Fruit fly (Drosophila melanogaster) whole organism, embryonic: ENCODE data around the gene Pp1alpha-96A.
A peak's percentile ranks its signal among the peaks of the same experiment; 100 is the strongest.

Experiments
- Abd-B ChIP-seq: fragments of 200-800 bp; sonication (Bioruptor generic); optimal IDR thresholded peaks from 2 replicates; lab custom pipeline; 2018; ENCODE audit warnings: missing biosample characterization, mild to moderate bottlenecking, missing genetic modification characterization, moderate library complexity
- Adf1 ChIP-seq: fragments of 200-800 bp; sonication (Bioruptor generic); IDR thresholded peaks from 2 replicates; pipeline ENCODE4 v1.3.6; 2022; ENCODE audit warnings: missing biosample characterization, missing genetic modification characterization
- BEAF-32 ChIP-seq: fragments of 200-800 bp; sonication (Bioruptor generic); optimal IDR thresholded peaks from 3 replicates; lab custom pipeline; 2017; ENCODE audit warnings: missing biosample characterization, missing genetic modification characterization, mild to moderate bottlenecking, moderate library complexity, missing genetic modification reagents
- CG1024 ChIP-seq: fragments of 200-800 bp; sonication (Bioruptor generic); IDR thresholded peaks from 2 replicates; pipeline ENCODE4 v1.3.6; 2022; ENCODE audit warnings: missing biosample characterization, missing genetic modification characterization
- CG10267 ChIP-seq: fragments of 200-800 bp; sonication (Bioruptor generic); optimal IDR thresholded peaks from 2 replicates; lab custom pipeline; 2018; ENCODE audit warnings: missing biosample characterization, mild to moderate bottlenecking, missing genetic modification characterization, moderate library complexity
- CG10366 ChIP-seq: fragments of 200-800 bp; sonication (Bioruptor generic); IDR thresholded peaks from 2 replicates; pipeline ENCODE4 v1.3.6; 2022; ENCODE audit warnings: missing biosample characterization, missing genetic modification characterization
- CG10565 ChIP-seq: fragments of 200-800 bp; sonication (Bioruptor generic); optimal IDR thresholded peaks from 3 replicates; lab custom pipeline; 2016; ENCODE audit warnings: missing biosample characterization, mild to moderate bottlenecking, missing genetic modification characterization
- CG11247 ChIP-seq: fragments of 200-800 bp; sonication (Bioruptor generic); IDR thresholded peaks from 2 replicates; pipeline ENCODE4 v1.3.6; 2022; ENCODE audit warnings: missing biosample characterization, missing genetic modification characterization
- CG13624 ChIP-seq: fragments of 200-800 bp; sonication (Bioruptor generic); optimal IDR thresholded peaks from 2 replicates; lab custom pipeline; 2016; ENCODE audit warnings: missing biosample characterization, missing genetic modification characterization
- CG13775 ChIP-seq: fragments of 200-800 bp; sonication (Bioruptor generic); optimal IDR thresholded peaks from 3 replicates; lab custom pipeline; 2017; ENCODE audit warnings: missing biosample characterization, mild to moderate bottlenecking, missing genetic modification characterization
- CG14014 ChIP-seq: fragments of 200-800 bp; sonication (Bioruptor generic); IDR thresholded peaks from 2 replicates; pipeline ENCODE4 v1.3.6; 2022; ENCODE audit warnings: missing biosample characterization, missing genetic modification characterization
- CG14667 ChIP-seq: fragments of 200-800 bp; sonication (Bioruptor generic); IDR thresholded peaks from 2 replicates; pipeline ENCODE4 v1.3.6; 2022; ENCODE audit warnings: missing biosample characterization, missing genetic modification characterization
- CG15269 ChIP-seq: fragments of 200-800 bp; sonication (Bioruptor generic); optimal IDR thresholded peaks from 2 replicates; lab custom pipeline; 2018; ENCODE audit warnings: missing biosample characterization, mild to moderate bottlenecking, missing genetic modification characterization, moderate library complexity
- CG15696 ChIP-seq: fragments of 200-800 bp; sonication (Bioruptor generic); optimal IDR thresholded peaks from 2 replicates; lab custom pipeline; 2019; ENCODE audit warnings: missing biosample characterization, mild to moderate bottlenecking, missing genetic modification characterization, moderate library complexity
- CG1647 ChIP-seq: fragments of 200-800 bp; sonication (Bioruptor generic); optimal IDR thresholded peaks from 3 replicates; lab custom pipeline; 2016; ENCODE audit warnings: missing biosample characterization, missing genetic modification characterization
- CG16779 ChIP-seq: fragments of 200-800 bp; sonication (Bioruptor generic); IDR thresholded peaks from 2 replicates; pipeline ENCODE4 v1.3.6; 2022; ENCODE audit warnings: missing biosample characterization, missing genetic modification characterization
- CG17361 ChIP-seq: fragments of 200-800 bp; sonication (Bioruptor generic); IDR thresholded peaks from 3 replicates; pipeline ENCODE4 v1.3.6; 2022; ENCODE audit warnings: missing biosample characterization, missing genetic modification characterization
- CG30403 ChIP-seq: fragments of 200-800 bp; sonication (Bioruptor generic); optimal IDR thresholded peaks from 3 replicates; lab custom pipeline; 2016; ENCODE audit warnings: missing biosample characterization, missing genetic modification characterization
- CG31388 ChIP-seq: fragments of 200-800 bp; sonication (Bioruptor generic); optimal IDR thresholded peaks from 2 replicates; lab custom pipeline; 2016; ENCODE audit warnings: missing biosample characterization, missing genetic modification characterization
- CG34422 ChIP-seq: fragments of 200-800 bp; sonication (Bioruptor generic); IDR thresholded peaks from 3 replicates; pipeline ENCODE4 v1.3.6; 2022; ENCODE audit warnings: missing biosample characterization, missing genetic modification characterization
- CG8388 ChIP-seq: fragments of 200-800 bp; sonication (Bioruptor generic); optimal IDR thresholded peaks from 2 replicates; lab custom pipeline; 2019; ENCODE audit warnings: missing biosample characterization, mild to moderate bottlenecking, missing genetic modification characterization, moderate library complexity
- CTCF ChIP-seq: fragments of 200-800 bp; sonication (Bioruptor generic); optimal IDR thresholded peaks from 2 replicates; lab custom pipeline; 2017; ENCODE audit warnings: missing biosample characterization, mild to moderate bottlenecking, missing genetic modification characterization, moderate library complexity
- CoRest ChIP-seq: fragments of 200-800 bp; sonication (Bioruptor generic); optimal IDR thresholded peaks from 3 replicates; lab custom pipeline; 2018; ENCODE audit warnings: missing biosample characterization, mild to moderate bottlenecking, missing genetic modification characterization, moderate library complexity
- D ChIP-seq, 2 experiments: fragments of 200-800 bp in 1 of 2; fragments of >200 bp in 1 of 2; sonication (Bioruptor generic) in 1 of 2; optimal IDR thresholded peaks; 2 replicates in 1 of 2; 3 replicates in 1 of 2; lab custom pipeline; 2017; ENCODE audit warnings: mild to moderate bottlenecking in 1 of 2, missing biosample characterization in 1 of 2, missing genetic modification characterization in 1 of 2, missing genetic modification reagents in 1 of 2
- ERR ChIP-seq: fragments of 200-800 bp; sonication (Bioruptor generic); optimal IDR thresholded peaks from 2 replicates; lab custom pipeline; 2016; ENCODE audit warnings: missing biosample characterization, missing genetic modification characterization
- Jarid2 ChIP-seq: fragments of 200-800 bp; sonication (Bioruptor generic); optimal IDR thresholded peaks from 3 replicates; lab custom pipeline; 2017; ENCODE audit warnings: mild to moderate bottlenecking, missing biosample characterization, missing genetic modification reagents, missing genetic modification characterization
- Rfx ChIP-seq: fragments of 200-800 bp; sonication (Bioruptor generic); IDR thresholded peaks from 2 replicates; pipeline ENCODE4 v1.3.6; 2022; ENCODE audit warnings: missing biosample characterization, missing genetic modification characterization
- ac ChIP-seq: fragments of 200-800 bp; sonication (Bioruptor generic); optimal IDR thresholded peaks from 3 replicates; lab custom pipeline; 2017; ENCODE audit warnings: missing biosample characterization, mild to moderate bottlenecking, missing genetic modification characterization
- ash1 ChIP-seq: fragments of 200-800 bp; sonication (Bioruptor generic); optimal IDR thresholded peaks from 2 replicates; lab custom pipeline; 2018; ENCODE audit warnings: missing biosample characterization, mild to moderate bottlenecking, missing genetic modification characterization
- br ChIP-seq: fragments of >200 bp; optimal IDR thresholded peaks from 2 replicates; lab custom pipeline; 2017
- btn ChIP-seq: fragments of 200-800 bp; sonication (Bioruptor generic); optimal IDR thresholded peaks from 2 replicates; lab custom pipeline; 2016; ENCODE audit warnings: missing biosample characterization, missing genetic modification characterization
- cad ChIP-seq: fragments of >200 bp; optimal IDR thresholded peaks from 2 replicates; lab custom pipeline; 2017; ENCODE audit warnings: missing biosample characterization, missing genetic modification characterization
- crol ChIP-seq: fragments of 200-800 bp; sonication (Bioruptor generic); IDR thresholded peaks from 2 replicates; pipeline ENCODE4 v1.3.6; 2022; ENCODE audit warnings: missing biosample characterization, missing genetic modification characterization
- cwo ChIP-seq: fragments of 200-800 bp; sonication (Bioruptor generic); optimal IDR thresholded peaks from 3 replicates; lab custom pipeline; 2017; ENCODE audit warnings: missing biosample characterization, missing genetic modification characterization, mild to moderate bottlenecking, moderate library complexity, missing genetic modification reagents
- dm ChIP-seq: fragments of 200-800 bp; sonication (Bioruptor generic); optimal IDR thresholded peaks from 3 replicates; lab custom pipeline; 2016; ENCODE audit warnings: missing biosample characterization, missing genetic modification characterization
- dmrt11E ChIP-seq: fragments of 200-800 bp; sonication (Bioruptor generic); optimal IDR thresholded peaks from 3 replicates; lab custom pipeline; 2018; ENCODE audit warnings: missing biosample characterization, mild to moderate bottlenecking, missing genetic modification characterization, moderate library complexity
- fu2 ChIP-seq: fragments of 200-800 bp; sonication (Bioruptor generic); optimal IDR thresholded peaks from 2 replicates; lab custom pipeline; 2016; ENCODE audit warnings: missing biosample characterization, missing genetic modification characterization
- ind ChIP-seq: fragments of 200-800 bp; sonication (Bioruptor generic); optimal IDR thresholded peaks from 3 replicates; lab custom pipeline; 2016; ENCODE audit warnings: missing biosample characterization, missing genetic modification characterization
- lov ChIP-seq, 2 experiments: fragments of 200-800 bp in 1 of 2; fragments of >200 bp in 1 of 2; sonication (Bioruptor generic) in 1 of 2; IDR thresholded peaks in 1 of 2; optimal IDR thresholded peaks in 1 of 2; 2 replicates in 1 of 2; 3 replicates in 1 of 2; pipeline versions ENCODE4 v1.3.6 to Lab custom; 2017 to 2022; ENCODE audit warnings: missing biosample characterization in 1 of 2, missing genetic modification characterization in 1 of 2
- nerfin-2 ChIP-seq: fragments of 200-800 bp; sonication (Bioruptor generic); IDR thresholded peaks from 2 replicates; pipeline ENCODE4 v1.3.6; 2022; ENCODE audit warnings: missing biosample characterization, missing genetic modification characterization; ENCODE audit not compliant: partially characterized antibody
- odd ChIP-seq: fragments of 200-800 bp; sonication (Bioruptor generic); optimal IDR thresholded peaks from 2 replicates; lab custom pipeline; 2017; ENCODE audit warnings: missing biosample characterization, mild to moderate bottlenecking, missing genetic modification characterization
- pan ChIP-seq, 4 experiments: fragments of >200 bp in 3 of 4; fragments of 200-800 bp in 1 of 4; sonication (Bioruptor generic) in 1 of 4; optimal IDR thresholded peaks in 3 of 4; IDR thresholded peaks in 1 of 4; 2 replicates each; pipeline versions ENCODE4 v1.3.6 to Lab custom; 2017 to 2022; ENCODE audit warnings: missing biosample characterization in 2 of 4, missing genetic modification characterization in 2 of 4, mixed read lengths in 1 of 4
- sima ChIP-seq: fragments of 200-800 bp; sonication (Bioruptor generic); optimal IDR thresholded peaks from 2 replicates; lab custom pipeline; 2016; ENCODE audit warnings: missing biosample characterization, missing genetic modification characterization
- sna ChIP-seq: fragments of 200-800 bp; sonication (Bioruptor generic); IDR thresholded peaks from 2 replicates; pipeline ENCODE4 v1.3.6; 2022; ENCODE audit warnings: missing biosample characterization, missing genetic modification characterization; ENCODE audit not compliant: partially characterized antibody
- so ChIP-seq: fragments of 200-800 bp; sonication (Bioruptor generic); IDR thresholded peaks from 3 replicates; pipeline ENCODE4 v1.3.6; 2022; ENCODE audit warnings: missing biosample characterization, missing genetic modification characterization
- tgo ChIP-seq: fragments of 200-800 bp; sonication (Bioruptor generic); IDR thresholded peaks from 3 replicates; pipeline ENCODE4 v1.3.6; 2022; ENCODE audit warnings: missing biosample characterization, missing genetic modification characterization
- tll ChIP-seq, 2 experiments: fragments of 200-800 bp in 1 of 2; fragments of >200 bp in 1 of 2; sonication (Bioruptor generic) in 1 of 2; optimal IDR thresholded peaks; 2 replicates each; lab custom pipeline; 2017 to 2019; ENCODE audit warnings: missing biosample characterization in 2 of 2, missing genetic modification characterization in 2 of 2, mild to moderate bottlenecking in 1 of 2, moderate library complexity in 1 of 2
- tup ChIP-seq: fragments of 200-800 bp; sonication (Bioruptor generic); optimal IDR thresholded peaks from 2 replicates; lab custom pipeline; 2016; ENCODE audit warnings: missing biosample characterization, mild to moderate bottlenecking, missing genetic modification characterization, moderate library complexity
- yki ChIP-seq: fragments of >200 bp; optimal IDR thresholded peaks from 3 replicates; lab custom pipeline; 2018

Gene Pp1alpha-96A

DNA sequence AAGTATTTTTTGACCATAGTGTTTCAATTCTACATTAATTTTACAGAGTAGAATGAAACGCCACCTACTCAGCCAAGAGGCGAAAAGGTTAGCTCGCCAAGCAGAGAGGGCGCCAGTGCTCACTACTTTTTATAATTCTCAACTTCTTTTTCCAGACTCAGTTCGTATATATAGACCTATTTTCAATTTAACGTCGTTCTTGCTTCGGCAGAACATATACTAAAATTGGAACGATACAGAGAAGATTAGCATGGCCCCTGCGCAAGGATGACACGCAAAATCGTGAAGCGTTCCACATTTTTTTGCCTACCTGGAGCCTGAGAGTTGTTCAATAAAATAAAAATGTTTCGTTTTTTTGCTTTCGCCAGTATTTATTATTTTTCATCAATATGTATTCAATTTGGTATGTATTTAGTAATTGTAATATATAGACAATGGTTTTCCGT is 39.0 kb downstream of the Pp1alpha-96A start (continued):
- no peak for TF ChIP-seq pan (optimal IDR thresholded peaks at IDR 0.05; lab: Kevin White, UChicago)
- peak in 1 of 2 experiments; percentile 72 for TF ChIP-seq pan (GFP tag; optimal IDR thresholded peaks at IDR 0.05 in 1 of 2, IDR thresholded peaks at IDR 0.05 in 1 of 2)
- peak; percentile 50 for TF ChIP-seq ERR (GFP tag; lab: Kevin White, UChicago)
- no peak for TF ChIP-seq ac (GFP tag; lab: Kevin White, UChicago)
- TF ChIP-seq fu2 (GFP tag; lab: Kevin White, UChicago), result peak; percentile 32
- TF ChIP-seq Rfx (GFP tag; lab: Robert Waterston, UW), result peak; percentile 90; the same call in 1 of the 2 replicates
- peak; percentile 36 for TF ChIP-seq CG8388 (GFP tag; lab: Kevin White, UChicago)
- peak; percentile 41 for TF ChIP-seq dmrt11E (tag; lab: Kevin White, UChicago)
- 0 out of 2 replicates have a peak, but pooled peaks have one; percentile 39 for TF ChIP-seq CG1024 (GFP tag; lab: Robert Waterston, UW)
- peak; percentile 53; the same call in 1 of the 2 replicates for TF ChIP-seq CG10366
- peak; percentile 72; the same call in 2 of the 3 replicates for TF ChIP-seq tgo (GFP tag; lab: Robert Waterston, UW)
- TF ChIP-seq CTCF, result peak; percentile 99
- no peak for TF ChIP-seq lov (optimal IDR thresholded peaks at IDR 0.05; lab: Kevin White, UChicago)
- TF ChIP-seq lov (GFP tag; IDR thresholded peaks at IDR 0.05; lab: Robert Waterston, UW), result no peak
- TF ChIP-seq CG34422 (GFP tag; lab: Robert Waterston, UW), result peak; percentile 85; the same call in 2 of the 3 replicates
- no peak for TF ChIP-seq CG10565 (GFP tag; lab: Kevin White, UChicago)
- TF ChIP-seq odd (GFP tag; lab: Kevin White, UChicago), result peak; percentile 0
- TF ChIP-seq so (GFP tag; lab: Robert Waterston, UW), result peak; percentile 14; the same call in 1 of the 3 replicates
- TF ChIP-seq CoRest (tag; lab: Kevin White, UChicago), result no peak
- TF ChIP-seq crol (GFP tag; lab: Robert Waterston, UW), result no peak
- TF ChIP-seq cad (GFP tag; lab: Kevin White, UChicago), result no peak
- TF ChIP-seq CG13775, result peak; percentile 17
- peak; percentile 72; the same call in 1 of the 2 replicates for TF ChIP-seq CG16779 (GFP tag; lab: Robert Waterston, UW)
- peak; percentile 46 for TF ChIP-seq ind (GFP tag; lab: Kevin White, UChicago)
- no peak for TF ChIP-seq br (lab: Kevin White, UChicago)
- peak; percentile 5 for TF ChIP-seq CG1647 (GFP tag; lab: Kevin White, UChicago)
- TF ChIP-seq sna (GFP tag; lab: Robert Waterston, UW), result peak; percentile 53; the same call in 1 of the 2 replicates
- peak; percentile 95 for TF ChIP-seq CG13624 (GFP tag; lab: Kevin White, UChicago)
- TF ChIP-seq CG14014, result peak; percentile 15; the same call in 1 of the 2 replicates
- peak; percentile 83 for TF ChIP-seq CG11247 (GFP tag; lab: Robert Waterston, UW)
- no peak for TF ChIP-seq D (optimal IDR thresholded peaks at IDR 0.05; lab: Kevin White, UChicago)
- no peak for TF ChIP-seq D (GFP tag; optimal IDR thresholded peaks at IDR 0.05; lab: Kevin White, UChicago)
- peak; percentile 60 for TF ChIP-seq CG30403
- peak; percentile 7 for TF ChIP-seq btn (GFP tag; lab: Kevin White, UChicago)
- TF ChIP-seq CG10267 (tag; lab: Kevin White, UChicago), result peak; percentile 52
- TF ChIP-seq CG31388 (GFP tag; lab: Kevin White, UChicago), result peak; percentile 32
- 0 out of 3 replicates have a peak, but pooled peaks have one; percentile 32 for TF ChIP-seq CG17361 (GFP tag; lab: Robert Waterston, UW)
- TF ChIP-seq ash1 (GFP tag; lab: Kevin White, UChicago), result no peak
- TF ChIP-seq cwo (GFP tag; lab: Kevin White, UChicago), result no peak
- TF ChIP-seq tup, result no peak
- TF ChIP-seq Abd-B (GFP tag; lab: Kevin White, UChicago), result no peak
- TF ChIP-seq CG15269, result peak; percentile 65
- peak; percentile 88 for TF ChIP-seq nerfin-2 (GFP tag; lab: Robert Waterston, UW)
- peak; percentile 46; the same call in 1 of the 2 replicates for TF ChIP-seq Adf1 (GFP tag; lab: Robert Waterston, UW)
- TF ChIP-seq Jarid2, result no peak
- TF ChIP-seq yki, result no peak
- no peak for TF ChIP-seq tll (GFP tag; optimal IDR thresholded peaks at IDR 0.05; lab: Kevin White, UChicago)
- TF ChIP-seq BEAF-32 (GFP tag; lab: Kevin White, UChicago), result no peak
- peak; percentile 31 for TF ChIP-seq dm
- TF ChIP-seq sima (GFP tag; lab: Kevin White, UChicago), result no peak
- no peak for TF ChIP-seq CG14667 (GFP tag; lab: Robert Waterston, UW)
- TF ChIP-seq CG15696 (tag; lab: Kevin White, UChicago), result peak; percentile 61
